Fruit fly (Drosophila melanogaster): Measurements from ENCODE around the gene Sdic4.

DNA sequence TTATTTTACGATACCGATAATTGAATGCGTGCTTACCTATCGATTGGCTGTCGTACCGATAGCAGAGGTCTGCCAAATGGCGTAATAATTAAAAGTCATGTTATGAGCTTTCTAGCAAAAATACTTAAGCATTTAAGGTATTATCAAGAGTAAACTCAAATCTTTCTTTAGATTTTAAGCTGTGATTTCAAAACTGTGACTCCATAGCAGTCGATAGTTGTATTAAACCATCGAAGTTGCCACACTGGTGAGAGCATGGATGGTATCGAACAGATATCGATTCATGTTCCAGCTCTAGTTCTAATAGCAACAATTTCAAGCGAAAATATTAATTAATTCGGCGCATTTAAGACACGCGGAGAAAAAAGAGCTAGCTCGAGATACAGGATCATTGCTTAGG, 26.2 kb upstream of the Sdic4 start, which contains the start of the genes CG17068 and Rab10:
- no peak for TF ChIP-seq CG7368 (GFP tag; optimal IDR thresholded peaks at IDR 0.05)
- no peak for TF ChIP-seq eg (GFP tag; IDR thresholded peaks at IDR 0.05)
- TF ChIP-seq Sox102F (GFP tag; optimal IDR thresholded peaks at IDR 0.05): no peak
- no peak for TF ChIP-seq CG3919 (GFP tag; optimal IDR thresholded peaks at IDR 0.05)
- TF ChIP-seq dsx (GFP tag; optimal IDR thresholded peaks at IDR 0.05; ENCODE audit: poor library complexity, severe bottlenecking): no peak
- no peak for TF ChIP-seq lz (GFP tag; optimal IDR thresholded peaks at IDR 0.05)
- no peak for TF ChIP-seq acj6 (GFP tag; optimal IDR thresholded peaks at IDR 0.05)
- no peak for TF ChIP-seq CG4318 (GFP tag; optimal IDR thresholded peaks at IDR 0.05)
- no peak for TF ChIP-seq fkh (GFP tag; optimal IDR thresholded peaks at IDR 0.05)
- no peak for TF ChIP-seq spab (GFP tag; optimal IDR thresholded peaks at IDR 0.05)
- TF ChIP-seq Met (GFP tag; optimal IDR thresholded peaks at IDR 0.05): peak; percentile 4
